Worm (Caenorhabditis elegans) whole organism, L4 larva: ENCODE measurements around the gene C14H10.2.

ENCODE experiments used
- dpl-1 ChIP-seq: fragments of 150-350 bp; optimal IDR thresholded peaks from 2 replicates; lab custom pipeline; 2014; ENCODE audit warnings: missing biosample characterization, missing genetic modification reagents, missing genetic modification characterization
- lin-39 ChIP-seq: fragments of 150-350 bp; optimal IDR thresholded peaks from 2 replicates; lab custom pipeline; 2014; ENCODE audit warnings: missing biosample characterization, missing genetic modification reagents, missing genetic modification characterization
- pqm-1 ChIP-seq: sonication (generic microtip); optimal IDR thresholded peaks from 2 replicates; lab custom pipeline; 2017; ENCODE audit warnings: missing biosample characterization, missing genetic modification characterization
- sdz-12 ChIP-seq: fragments of 200-800 bp; sonication (Bioruptor generic); optimal IDR thresholded peaks from 2 replicates; lab custom pipeline; 2018; ENCODE audit warnings: mild to moderate bottlenecking, missing genetic modification characterization, missing compliant biosample characterization
- snpc-4 ChIP-seq: fragments of 150-350 bp; optimal IDR thresholded peaks from 2 replicates; lab custom pipeline; 2014; ENCODE audit warnings: missing biosample characterization, missing genetic modification characterization
- spr-1 ChIP-seq: sonication (generic microtip); optimal IDR thresholded peaks from 2 replicates; lab custom pipeline; 2016; ENCODE audit warnings: mild to moderate bottlenecking, missing genetic modification characterization, missing compliant biosample characterization
- unc-130 ChIP-seq: sonication (generic microtip); optimal IDR thresholded peaks from 2 replicates; lab custom pipeline; 2016; ENCODE audit warnings: missing genetic modification reagents, missing genetic modification characterization, missing compliant biosample characterization
- zfp-2 ChIP-seq: sonication (generic microtip); optimal IDR thresholded peaks from 2 replicates; lab custom pipeline; 2016; ENCODE audit warnings: mild to moderate bottlenecking, missing genetic modification characterization, missing compliant biosample characterization

DNA sequence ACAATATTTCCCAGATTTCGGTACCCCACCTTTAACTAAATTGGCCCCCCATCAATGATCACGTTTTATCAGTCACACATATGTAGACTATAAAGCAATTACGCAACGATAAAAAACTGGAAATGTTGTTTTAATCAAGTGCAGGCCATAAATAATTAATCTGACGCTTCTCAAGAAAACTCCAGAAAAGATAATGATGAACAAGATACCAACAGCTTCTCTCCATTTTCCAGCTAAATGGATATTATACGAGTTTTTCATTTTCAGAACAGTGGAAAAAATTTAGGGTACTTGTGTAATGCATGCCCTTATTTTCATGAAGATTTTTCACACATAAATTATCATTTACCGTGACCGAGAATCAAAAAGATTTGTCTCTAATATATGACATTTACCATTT lies 36.3 kb downstream of the C14H10.2 start:
- no peak for TF ChIP-seq sdz-12 (GFP tag; lab: Kevin White, UChicago)
- no peak for TF ChIP-seq lin-39
- TF ChIP-seq snpc-4: no peak
- TF ChIP-seq unc-130 (GFP tag; lab: Kevin White, UChicago): no peak
- TF ChIP-seq zfp-2 (tag; lab: Kevin White, UChicago): no peak
- no peak for TF ChIP-seq dpl-1
- TF ChIP-seq spr-1 (tag; lab: Kevin White, UChicago): no peak
- TF ChIP-seq pqm-1 (tag; lab: Kevin White, UChicago): peak; percentile 25
